Fruit fly (Drosophila melanogaster): ENCODE data around the gene bdwf.
A peak's percentile ranks its signal among the peaks of the same experiment; 100 is the strongest.

bdwf gene

DNA sequence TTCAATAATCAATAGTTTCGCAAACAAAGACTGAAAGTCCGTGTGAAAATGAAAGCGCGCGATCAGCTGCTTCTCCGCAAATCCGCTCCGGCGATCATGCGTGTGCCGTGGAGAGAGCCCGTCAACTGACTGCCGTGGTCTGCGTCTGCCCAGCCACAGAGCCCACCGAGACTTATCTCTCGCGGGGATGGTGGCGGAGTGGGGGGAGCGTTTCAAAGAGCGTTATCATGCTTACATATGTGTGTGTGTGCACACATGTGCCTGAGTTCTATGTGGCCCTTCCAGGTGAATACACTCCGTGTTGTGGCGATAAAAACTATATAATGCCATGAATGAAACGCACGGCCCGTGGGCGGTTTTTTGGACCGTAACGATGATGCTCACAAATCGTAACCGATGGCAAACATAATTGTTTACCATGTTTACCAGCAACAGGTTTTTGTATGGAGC lies 35.1 kb upstream of the bdwf start (continued):
- TF ChIP-seq NC2α (GFP tag; optimal IDR thresholded peaks at IDR 0.05) (no peak), cg (GFP tag; optimal IDR thresholded peaks at IDR 0.05) (peak; percentile 84), jumu (GFP tag; optimal IDR thresholded peaks at IDR 0.05) (no peak), Gsc (GFP tag; IDR thresholded peaks at IDR 0.05) (no peak), Poxn (GFP tag; IDR thresholded peaks at IDR 0.05) (no peak), CG8944 (GFP tag; optimal IDR thresholded peaks at IDR 0.05) (no peak), CG17361 (GFP tag; IDR thresholded peaks at IDR 0.05) (no peak), lola (GFP tag; optimal IDR thresholded peaks at IDR 0.05) (no peak), her (GFP tag; optimal IDR thresholded peaks at IDR 0.05) (no peak), rib (GFP tag; IDR thresholded peaks at IDR 0.05) (peak; percentile 71), CG9817 (tag; optimal IDR thresholded peaks at IDR 0.05) (no peak), repo (GFP tag; optimal IDR thresholded peaks at IDR 0.05) (no peak), aop (GFP tag; IDR thresholded peaks at IDR 0.05) (no peak), Hr51 (GFP tag; optimal IDR thresholded peaks at IDR 0.05) (no peak), Camta (GFP tag; optimal IDR thresholded peaks at IDR 0.05) (no peak), CG16779 (GFP tag; IDR thresholded peaks at IDR 0.05) (no peak), zfh1 (GFP tag; IDR thresholded peaks at IDR 0.05) (no peak), CG14860 (GFP tag; IDR thresholded peaks at IDR 0.05; ENCODE audit: partially characterized antibody) (no peak), CG15601 (tag; optimal IDR thresholded peaks at IDR 0.05) (no peak), CG30431 (GFP tag; optimal IDR thresholded peaks at IDR 0.05) (no peak), Max (GFP tag; optimal IDR thresholded peaks at IDR 0.05) (no peak), zen2 (GFP tag; IDR thresholded peaks at IDR 0.05; ENCODE audit: partially characterized antibody) (no peak), Pdp1 (GFP tag; optimal IDR thresholded peaks at IDR 0.05) (peak in 1 of 2 experiments; percentile 78)

DNA sequence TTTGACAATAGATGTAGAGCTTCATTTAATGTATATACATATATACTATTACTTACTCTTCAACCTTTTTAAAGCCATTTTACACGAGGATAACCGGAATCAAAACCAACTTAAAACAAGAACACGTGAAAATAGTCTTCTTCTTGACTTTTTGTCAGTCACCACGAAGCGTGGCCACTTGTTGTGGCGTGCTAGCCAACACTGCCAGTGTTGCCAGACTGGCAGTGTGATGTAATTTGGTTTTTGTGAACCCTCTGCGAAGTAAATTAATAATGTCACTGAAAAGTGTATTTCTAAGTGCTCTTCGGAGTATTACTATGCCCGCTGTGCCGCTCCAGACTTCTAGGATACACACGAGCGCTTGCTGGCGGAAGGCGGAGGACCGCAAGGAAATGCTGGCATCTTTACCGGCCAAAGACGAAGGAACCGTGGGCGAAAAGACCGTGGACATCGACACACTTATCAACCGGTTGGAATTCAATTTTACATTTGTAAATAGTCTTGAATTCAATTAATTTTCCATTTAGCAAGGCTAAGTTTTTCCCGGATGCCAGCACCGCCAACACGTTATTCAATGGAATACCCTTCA lies 29.7 kb upstream of the bdwf start, which contains the start of the genes Ns1 and mRpS11:
Gene Ns1, minus strand, starts transcription at position 150 of the 589 bp plus-strand sequence.
Gene mRpS11, plus strand, starts transcription at position 207 of the 589 bp plus-strand sequence.
- TF ChIP-seq YL-1 (GFP tag; optimal IDR thresholded peaks at IDR 0.05) (peak; percentile 100), zfh2 (GFP tag; optimal IDR thresholded peaks at IDR 0.05) (peak; percentile 52), Dek (tag; optimal IDR thresholded peaks at IDR 0.05) (no peak), E2f2 (GFP tag; IDR thresholded peaks at IDR 0.05) (0 out of 2 replicates have a peak, but pooled peaks have one; percentile 38), CG14710 (tag; optimal IDR thresholded peaks at IDR 0.05) (peak; percentile 62), CG8290 (GFP tag; optimal IDR thresholded peaks at IDR 0.05) (no peak), CG8290 (tag; optimal IDR thresholded peaks at IDR 0.05) (peak in 1 of 2 experiments; percentile 72), NFAT (GFP tag; IDR thresholded peaks at IDR 0.05) (peak; percentile 69; the same call in 1 of the 2 replicates), CG17829 (tag; optimal IDR thresholded peaks at IDR 0.05) (peak; percentile 49), CG12391 (tag; optimal IDR thresholded peaks at IDR 0.05) (peak; percentile 28), Scr (GFP tag; IDR thresholded peaks at IDR 0.05; ENCODE audit: partially characterized antibody) (peak; percentile 49), chn (GFP tag; optimal IDR thresholded peaks at IDR 0.05) (peak; percentile 30), mam (GFP tag; optimal IDR thresholded peaks at IDR 0.05) (peak; percentile 13), vnd (GFP tag; IDR thresholded peaks at IDR 0.05; ENCODE audit: partially characterized antibody) (no peak), Tbp (GFP tag; optimal IDR thresholded peaks at IDR 0.05) (no peak), ftz-f1 (GFP tag; optimal IDR thresholded peaks at IDR 0.05) (peak; percentile 42), sug (tag; optimal IDR thresholded peaks at IDR 0.05) (peak; percentile 54), HmgZ (tag; optimal IDR thresholded peaks at IDR 0.05) (peak; percentile 81), CG18262 (tag; optimal IDR thresholded peaks at IDR 0.05) (peak; percentile 13), CG4360 (GFP tag; IDR thresholded peaks at IDR 0.05) (no peak), Mes4 (GFP tag; optimal IDR thresholded peaks at IDR 0.05) (peak; percentile 21), Dbx (GFP tag; IDR thresholded peaks at IDR 0.05) (peak; percentile 61; the same call in 2 of the 3 replicates), scrt (GFP tag; optimal IDR thresholded peaks at IDR 0.05) (peak; percentile 95), Trl (optimal IDR thresholded peaks at IDR 0.05) (no peak), Trl (GFP tag; optimal IDR thresholded peaks at IDR 0.05) (peak; percentile 39), CG12104 (GFP tag; optimal IDR thresholded peaks at IDR 0.05) (peak; percentile 49), repo (GFP tag; optimal IDR thresholded peaks at IDR 0.05) (no peak), Stat92E (GFP tag; optimal IDR thresholded peaks at IDR 0.05) (peak in 1 of 3 experiments; percentile 27), CG30403 (GFP tag; optimal IDR thresholded peaks at IDR 0.05) (peak; percentile 51)
